Worm (Caenorhabditis elegans): Measurements from ENCODE around the gene C04A11.2.

- no peak for TF ChIP-seq unc-62 (GFP tag; optimal IDR thresholded peaks at IDR 0.05)
- TF ChIP-seq F33H1.4 (GFP tag; IDR thresholded peaks at IDR 0.05): no peak
Measured at ce11 chrX:13676892-13677291, 8.3 kb upstream of the C04A11.2 start, which contains the start of gene gck-4.
